Worm (Caenorhabditis elegans) whole organism, early embryonic: ENCODE data around the gene fkh-8.

ENCODE experiments used
- B0310.2 ChIP-seq: sonication (generic microtip); optimal IDR thresholded peaks from 2 replicates; lab custom pipeline; 2016; ENCODE audit warnings: mild to moderate bottlenecking, missing genetic modification characterization, missing compliant biosample characterization
- F13C5.2 ChIP-seq: sonication (generic microtip); optimal IDR thresholded peaks from 2 replicates; lab custom pipeline; 2017; ENCODE audit warnings: mild to moderate bottlenecking, missing genetic modification characterization, inconsistent platforms, missing compliant biosample characterization
- aly-1 ChIP-seq: sonication (generic microtip); optimal IDR thresholded peaks from 2 replicates; lab custom pipeline; 2016; ENCODE audit warnings: missing genetic modification characterization, missing compliant biosample characterization
- ama-1 ChIP-seq: fragments of 150-350 bp; optimal IDR thresholded peaks from 2 replicates; lab custom pipeline; 2014
- ceh-13 ChIP-seq: fragments of 200-800 bp; sonication (Bioruptor generic); optimal IDR thresholded peaks from 2 replicates; lab custom pipeline; 2018; ENCODE audit warnings: mild to moderate bottlenecking, missing genetic modification characterization, missing compliant biosample characterization
- ceh-36 ChIP-seq: sonication (generic microtip); optimal IDR thresholded peaks from 2 replicates; lab custom pipeline; 2016; ENCODE audit warnings: missing genetic modification characterization, inconsistent platforms, missing compliant biosample characterization
- ets-7 ChIP-seq: sonication (generic microtip); optimal IDR thresholded peaks from 2 replicates; lab custom pipeline; 2016; ENCODE audit warnings: missing genotype, missing genetic modification characterization, missing compliant biosample characterization
- flt-1 ChIP-seq: fragments of 200-800 bp; sonication (Bioruptor generic); IDR thresholded peaks from 2 replicates; pipeline ENCODE4 v1.3.6; 2022; ENCODE audit warnings: missing genetic modification characterization, missing compliant biosample characterization
- hmbx-1 ChIP-seq: sonication (generic microtip); optimal IDR thresholded peaks from 2 replicates; lab custom pipeline; 2016; ENCODE audit warnings: mild to moderate bottlenecking, missing genetic modification characterization, missing compliant biosample characterization
- hmg-4 ChIP-seq: fragments of 200-800 bp; sonication (Bioruptor generic); optimal IDR thresholded peaks from 2 replicates; lab custom pipeline; 2018; ENCODE audit warnings: mild to moderate bottlenecking, missing genetic modification characterization, missing compliant biosample characterization
- hnd-1 ChIP-seq: sonication (generic microtip); optimal IDR thresholded peaks from 2 replicates; lab custom pipeline; 2016; ENCODE audit warnings: missing genetic modification characterization, missing compliant biosample characterization
- pes-1 ChIP-seq: fragments of 200-800 bp; sonication (Bioruptor generic); IDR thresholded peaks from 2 replicates; pipeline ENCODE4 v1.3.6; 2022; ENCODE audit warnings: missing genetic modification reagents, missing genetic modification characterization, missing compliant biosample characterization
- scrt-1 ChIP-seq: fragments of 200-800 bp; sonication (Bioruptor generic); IDR thresholded peaks from 2 replicates; pipeline ENCODE4 v1.3.6; 2022; ENCODE audit warnings: missing genetic modification characterization, missing compliant biosample characterization
- sea-1 ChIP-seq: fragments of 200-800 bp; sonication (Bioruptor generic); conservative IDR thresholded peaks from 2 replicates; pipeline ENCODE4 v1.3.6; 2022; ENCODE audit warnings: missing genetic modification characterization, missing compliant biosample characterization
- tbx-11 ChIP-seq: fragments of 200-800 bp; sonication (Bioruptor generic); IDR thresholded peaks from 2 replicates; pipeline ENCODE4 v1.3.6; 2022; ENCODE audit warnings: missing genetic modification characterization, missing compliant biosample characterization
- tbx-37 ChIP-seq: fragments of 200-800 bp; sonication (Bioruptor generic); conservative IDR thresholded peaks from 2 replicates; pipeline ENCODE4 v1.3.6; 2022; ENCODE audit warnings: missing genetic modification reagents, missing genetic modification characterization, missing compliant biosample characterization
- tra-4 ChIP-seq: sonication (generic microtip); optimal IDR thresholded peaks from 2 replicates; lab custom pipeline; 2017; ENCODE audit warnings: missing genetic modification characterization, missing compliant biosample characterization

The fkh-8 gene

DNA sequence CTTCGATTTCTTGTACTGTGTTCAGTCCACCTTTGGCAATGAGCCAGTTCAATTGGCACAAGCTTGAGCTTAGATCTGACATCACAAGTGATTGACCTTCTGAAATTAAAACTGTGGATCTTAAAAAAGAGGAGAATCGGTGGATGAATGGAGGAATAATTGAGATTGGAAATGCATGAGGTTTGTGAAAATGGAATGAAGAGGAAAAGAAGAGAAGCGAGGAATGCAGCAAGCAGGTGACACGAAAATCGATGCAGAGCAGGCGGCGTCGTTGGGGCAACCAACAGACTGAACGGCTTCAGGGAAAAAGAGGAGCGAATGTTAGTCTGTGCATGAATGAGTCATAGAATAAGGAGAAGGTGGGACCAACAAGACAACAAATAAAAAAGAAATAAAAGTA lies at the start of gene fkh-8:
TSS of gene fkh-8 (minus strand) at position 101 of the 400 bp plus-strand sequence.
- TF ChIP-seq flt-1 (GFP tag; lab: Robert Waterston, UW) (no peak), tbx-37 (no peak), aly-1 (tag; lab: Kevin White, UChicago) (no peak), ama-1 (lab: Kevin White, UChicago) (no peak), pes-1 (GFP tag; lab: Robert Waterston, UW) (no peak), ets-7 (no peak), tbx-11 (GFP tag; lab: Robert Waterston, UW) (no peak), ceh-36 (tag; lab: Kevin White, UChicago) (no peak), sea-1 (GFP tag; lab: Robert Waterston, UW) (no peak), scrt-1 (GFP tag; lab: Robert Waterston, UW) (no peak), B0310.2 (no peak)

ce11 chrII:6236093-6236945 lies 45.1 kb upstream of the fkh-8 start:
- TF ChIP-seq tra-4 (no peak), aly-1 (tag; lab: Kevin White, UChicago) (no peak), scrt-1 (GFP tag; lab: Robert Waterston, UW) (no peak), ceh-36 (tag; lab: Kevin White, UChicago) (no peak), B0310.2 (no peak), hnd-1 (no peak), ets-7 (no peak), hmbx-1 (tag; lab: Kevin White, UChicago) (no peak), ama-1 (lab: Kevin White, UChicago) (no peak), flt-1 (GFP tag; lab: Robert Waterston, UW) (no peak), tbx-37 (no peak), pes-1 (GFP tag; lab: Robert Waterston, UW) (no peak), tbx-11 (GFP tag; lab: Robert Waterston, UW) (no peak), F13C5.2 (no peak), ceh-13 (GFP tag; lab: Kevin White, UChicago) (no peak)

DNA sequence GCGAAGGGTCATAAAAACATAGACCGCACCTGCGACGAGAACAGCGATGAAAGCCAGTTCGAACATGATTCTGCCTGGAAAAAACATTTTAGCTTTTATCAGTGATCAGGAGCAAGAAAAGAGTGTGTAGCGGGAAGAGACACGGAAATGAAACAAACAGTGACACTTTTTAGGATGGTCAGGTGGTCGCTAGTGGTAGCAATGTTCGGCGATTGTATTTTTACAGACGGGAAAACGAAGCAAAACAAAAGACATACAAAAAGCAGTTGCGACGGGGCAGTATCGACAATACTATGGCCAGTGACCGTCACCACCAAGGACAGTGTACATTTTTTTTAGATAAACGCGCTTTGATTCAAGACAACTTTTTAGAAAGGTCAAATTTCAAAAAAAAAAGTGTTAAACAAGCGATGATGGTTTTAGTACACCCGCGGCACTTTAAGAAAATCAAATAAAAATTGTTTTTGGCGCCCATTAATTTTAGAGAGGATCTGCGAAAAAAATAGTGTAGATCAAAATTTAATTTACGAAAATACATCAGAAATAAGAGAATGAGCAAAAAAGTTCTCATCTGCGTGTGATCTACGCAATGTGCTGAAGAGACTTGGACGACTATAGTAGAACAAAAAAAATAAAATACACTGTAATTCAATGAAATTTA lies 44.4 kb upstream of the fkh-8 start, which contains the start of gene T24H7.9:
TSS of gene T24H7.9 (minus strand) at position 74 of the 661 bp plus-strand sequence.
- TF ChIP-seq ceh-13 (GFP tag; lab: Kevin White, UChicago) (no peak), ama-1 (lab: Kevin White, UChicago) (no peak), tbx-11 (GFP tag; lab: Robert Waterston, UW) (no peak), hmg-4 (GFP tag; lab: Kevin White, UChicago) (no peak), sea-1 (GFP tag; lab: Robert Waterston, UW) (no peak), B0310.2 (no peak), ets-7 (no peak), tbx-37 (no peak), ceh-36 (tag; lab: Kevin White, UChicago) (no peak), F13C5.2 (no peak), pes-1 (GFP tag; lab: Robert Waterston, UW) (no peak)

DNA sequence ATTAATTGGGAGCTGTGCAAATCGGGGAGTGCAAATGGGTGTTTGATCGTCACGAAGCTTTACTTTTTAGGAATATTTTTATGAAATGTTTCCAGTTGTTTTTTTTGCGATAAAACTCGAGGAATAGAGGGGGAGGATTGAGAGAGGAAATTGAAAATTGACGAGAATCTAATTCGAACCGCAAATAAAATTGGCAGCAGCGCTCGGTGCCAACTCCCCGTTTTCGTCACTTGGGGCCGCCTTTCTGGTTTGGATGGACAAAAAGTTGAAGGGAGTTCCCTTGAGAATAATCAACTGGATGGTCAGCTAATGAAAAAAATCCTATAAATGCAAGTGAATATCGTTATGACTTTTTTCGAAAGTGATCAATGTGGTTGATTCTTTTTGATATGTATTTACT lies 38.9 kb upstream of the fkh-8 start:
- TF ChIP-seq hmg-4 (GFP tag; lab: Kevin White, UChicago) (no peak), ceh-13 (GFP tag; lab: Kevin White, UChicago) (no peak)

- TF ChIP-seq flt-1 (GFP tag; lab: Robert Waterston, UW) (no peak), ceh-13 (GFP tag; lab: Kevin White, UChicago) (no peak), hnd-1 (no peak), B0310.2 (no peak), hmbx-1 (tag; lab: Kevin White, UChicago) (no peak), scrt-1 (GFP tag; lab: Robert Waterston, UW) (no peak), F13C5.2 (no peak), aly-1 (tag; lab: Kevin White, UChicago) (no peak), ama-1 (lab: Kevin White, UChicago) (no peak), tbx-11 (GFP tag; lab: Robert Waterston, UW) (no peak), ets-7 (no peak), hmg-4 (GFP tag; lab: Kevin White, UChicago) (no peak), tbx-37 (no peak), sea-1 (GFP tag; lab: Robert Waterston, UW) (no peak), tra-4 (no peak)
These were observed 35.8 kb upstream of the fkh-8 start, which contains the start of gene srsy-2 for ce11 chrII:6226995-6227394. TSS of gene srsy-2 (minus strand) at chrII:6227095.

ce11 chrII:6223755-6224154 lies 32.6 kb upstream of the fkh-8 start:
- no peak for TF ChIP-seq scrt-1 (GFP tag; lab: Robert Waterston, UW)
- no peak for TF ChIP-seq ama-1 (lab: Kevin White, UChicago)
- no peak for TF ChIP-seq ceh-36 (tag; lab: Kevin White, UChicago)
- no peak for TF ChIP-seq flt-1 (GFP tag; lab: Robert Waterston, UW)
- TF ChIP-seq pes-1 (GFP tag; lab: Robert Waterston, UW), result no peak
- no peak for TF ChIP-seq tbx-37
- no peak for TF ChIP-seq ets-7
- no peak for TF ChIP-seq tra-4
- no peak for TF ChIP-seq F13C5.2
- no peak for TF ChIP-seq tbx-11 (GFP tag; lab: Robert Waterston, UW)
- TF ChIP-seq aly-1 (tag; lab: Kevin White, UChicago), result no peak
- TF ChIP-seq hnd-1, result no peak
- no peak for TF ChIP-seq ceh-13 (GFP tag; lab: Kevin White, UChicago)
- no peak for TF ChIP-seq B0310.2

ce11 chrII:6222558-6222957 lies 31.4 kb upstream of the fkh-8 start, which contains the start of gene C30B5.6:
TSS of gene C30B5.6 (minus strand) at chrII:6222658.
- no peak for TF ChIP-seq hnd-1
- no peak for TF ChIP-seq pes-1 (GFP tag; lab: Robert Waterston, UW)
- no peak for TF ChIP-seq aly-1 (tag; lab: Kevin White, UChicago)
- TF ChIP-seq hmbx-1 (tag; lab: Kevin White, UChicago), result no peak
- no peak for TF ChIP-seq sea-1 (GFP tag; lab: Robert Waterston, UW)
- no peak for TF ChIP-seq scrt-1 (GFP tag; lab: Robert Waterston, UW)
- no peak for TF ChIP-seq ceh-13 (GFP tag; lab: Kevin White, UChicago)
- no peak for TF ChIP-seq ama-1 (lab: Kevin White, UChicago)
- TF ChIP-seq tbx-11 (GFP tag; lab: Robert Waterston, UW), result no peak
- no peak for TF ChIP-seq ets-7
- no peak for TF ChIP-seq hmg-4 (GFP tag; lab: Kevin White, UChicago)
- TF ChIP-seq flt-1 (GFP tag; lab: Robert Waterston, UW), result no peak
- no peak for TF ChIP-seq tra-4
- TF ChIP-seq tbx-37, result no peak
- no peak for TF ChIP-seq F13C5.2
